Fruit fly (Drosophila melanogaster): ENCODE measurements around the gene Pdss2.

DNA sequence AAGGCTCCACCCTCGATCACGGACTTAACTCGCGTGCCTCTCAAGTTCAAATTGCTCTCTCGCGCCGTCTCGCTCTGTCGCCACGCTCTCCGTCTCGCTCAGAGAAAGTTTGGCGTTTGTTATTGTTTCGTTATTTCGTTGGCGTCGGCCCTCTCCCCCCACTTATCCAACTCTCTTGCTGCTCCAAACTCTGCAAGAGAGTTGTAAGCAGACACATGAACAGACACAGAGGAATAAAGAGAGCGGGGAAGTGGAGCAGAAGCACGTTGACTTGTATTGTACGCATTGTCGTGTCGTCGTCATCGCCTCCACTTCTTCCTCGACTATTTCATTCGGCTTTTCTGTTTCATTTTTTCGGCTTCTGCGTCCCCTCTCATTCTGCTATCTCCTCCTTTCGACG, 4.4 kb upstream of the Pdss2 start:
- no peak for TF ChIP-seq CG9817 (tag; optimal IDR thresholded peaks at IDR 0.05)
- no peak for TF ChIP-seq Lpt (GFP tag; optimal IDR thresholded peaks at IDR 0.05)
- TF ChIP-seq E2f1 (GFP tag; IDR thresholded peaks at IDR 0.05), result no peak
- TF ChIP-seq zen2 (GFP tag; IDR thresholded peaks at IDR 0.05; ENCODE audit: partially characterized antibody), result peak; percentile 67; the same call in 2 of the 3 replicates
- no peak for TF ChIP-seq CG4617 (GFP tag; optimal IDR thresholded peaks at IDR 0.05; ENCODE audit: borderline replicate concordance)
- TF ChIP-seq bowl (GFP tag; IDR thresholded peaks at IDR 0.05), result no peak
- TF ChIP-seq twi (tag; optimal IDR thresholded peaks at IDR 0.05), result no peak
